Fruit fly (Drosophila melanogaster) whole organism, embryonic: Measurements from ENCODE around the gene UQCR-14L.

Experiments
- ATbp ChIP-seq: fragments of 200-800 bp; sonication (Bioruptor generic); optimal IDR thresholded peaks from 2 replicates; lab custom pipeline; 2017; ENCODE audit warnings: missing biosample characterization, mild to moderate bottlenecking, missing genetic modification characterization, missing genetic modification reagents
- CG12744 ChIP-seq: fragments of 200-800 bp; sonication (Bioruptor generic); optimal IDR thresholded peaks from 2 replicates; lab custom pipeline; 2016; ENCODE audit warnings: missing biosample characterization, missing genetic modification characterization
- CG13287 ChIP-seq: fragments of 200-800 bp; sonication (Bioruptor generic); IDR thresholded peaks from 2 replicates; pipeline ENCODE4 v1.3.6; 2022; ENCODE audit warnings: missing biosample characterization, missing genetic modification characterization; ENCODE audit not compliant: partially characterized antibody
- CG13424 ChIP-seq: fragments of 200-800 bp; sonication (Bioruptor generic); optimal IDR thresholded peaks from 2 replicates; lab custom pipeline; 2019; ENCODE audit warnings: missing biosample characterization, mild to moderate bottlenecking, missing genetic modification characterization, moderate library complexity
- CG17568 ChIP-seq: fragments of 200-800 bp; sonication (Bioruptor generic); optimal IDR thresholded peaks from 2 replicates; lab custom pipeline; 2018; ENCODE audit warnings: missing biosample characterization, mild to moderate bottlenecking, missing genetic modification characterization, moderate library complexity
- CG2712 ChIP-seq: fragments of 200-800 bp; optimal IDR thresholded peaks from 3 replicates; lab custom pipeline; 2019; ENCODE audit warnings: missing biosample characterization, mild to moderate bottlenecking, missing genetic modification characterization, moderate library complexity
- CG3163 ChIP-seq: fragments of 200-800 bp; sonication (Bioruptor generic); optimal IDR thresholded peaks from 3 replicates; lab custom pipeline; 2016; ENCODE audit warnings: missing biosample characterization, missing genetic modification characterization
- CG34422 ChIP-seq: fragments of 200-800 bp; sonication (Bioruptor generic); IDR thresholded peaks from 3 replicates; pipeline ENCODE4 v1.3.6; 2022; ENCODE audit warnings: missing biosample characterization, missing genetic modification characterization
- CG3838 ChIP-seq: fragments of 200-800 bp; sonication (Bioruptor generic); optimal IDR thresholded peaks from 3 replicates; lab custom pipeline; 2016; ENCODE audit warnings: missing biosample characterization, missing genetic modification characterization
- CG6175 ChIP-seq: fragments of 200-800 bp; sonication (Bioruptor generic); IDR thresholded peaks from 3 replicates; pipeline ENCODE4 v1.3.6; 2022; ENCODE audit warnings: missing biosample characterization, missing genetic modification characterization
- CG6654 ChIP-seq: fragments of 200-800 bp; sonication (Bioruptor generic); optimal IDR thresholded peaks from 2 replicates; lab custom pipeline; 2017; ENCODE audit warnings: missing biosample characterization, mild to moderate bottlenecking, missing genetic modification characterization
- CG6791 ChIP-seq: fragments of 200-800 bp; sonication (Bioruptor generic); IDR thresholded peaks from 3 replicates; pipeline ENCODE4 v1.3.6; 2022; ENCODE audit warnings: missing biosample characterization, missing genetic modification characterization; ENCODE audit not compliant: partially characterized antibody
- CG7963 ChIP-seq: fragments of 200-800 bp; sonication (Bioruptor generic); IDR thresholded peaks from 3 replicates; pipeline ENCODE4 v1.3.6; 2022; ENCODE audit warnings: missing biosample characterization, missing genetic modification characterization; ENCODE audit not compliant: partially characterized antibody
- CG7987 ChIP-seq: fragments of 200-800 bp; sonication (Bioruptor generic); optimal IDR thresholded peaks from 2 replicates; lab custom pipeline; 2018; ENCODE audit warnings: missing biosample characterization, mild to moderate bottlenecking, missing genetic modification characterization, moderate library complexity
- CG8089 ChIP-seq: fragments of 200-800 bp; sonication (Bioruptor generic); optimal IDR thresholded peaks from 3 replicates; lab custom pipeline; 2016; ENCODE audit warnings: missing biosample characterization, missing genetic modification characterization
- CG8281 ChIP-seq: fragments of 200-800 bp; sonication (Bioruptor generic); optimal IDR thresholded peaks from 2 replicates; lab custom pipeline; 2018; ENCODE audit warnings: missing biosample characterization, mild to moderate bottlenecking, missing genetic modification characterization, moderate library complexity
- Camta ChIP-seq: fragments of 200-800 bp; sonication (Bioruptor generic); optimal IDR thresholded peaks from 2 replicates; lab custom pipeline; 2016; ENCODE audit warnings: missing biosample characterization, missing genetic modification characterization
- CkIIα-i1 ChIP-seq: fragments of 200-800 bp; sonication (Bioruptor generic); IDR thresholded peaks from 2 replicates; pipeline ENCODE4 v1.3.6; 2022; ENCODE audit warnings: missing biosample characterization, missing genetic modification characterization
- Dbx ChIP-seq: fragments of 200-800 bp; sonication (Bioruptor generic); IDR thresholded peaks from 3 replicates; pipeline ENCODE4 v1.3.6; 2022; ENCODE audit warnings: missing biosample characterization, missing genetic modification characterization
- Deaf1 ChIP-seq: fragments of 200-800 bp; optimal IDR thresholded peaks from 3 replicates; lab custom pipeline; 2019; ENCODE audit warnings: missing biosample characterization, mild to moderate bottlenecking, missing genetic modification characterization, moderate library complexity
- Dek ChIP-seq: fragments of 200-800 bp; sonication (Bioruptor generic); optimal IDR thresholded peaks from 3 replicates; lab custom pipeline; 2019; ENCODE audit warnings: missing biosample characterization, mild to moderate bottlenecking, missing genetic modification characterization, moderate library complexity
- Dip3 ChIP-seq: fragments of 200-800 bp; sonication (Bioruptor generic); optimal IDR thresholded peaks from 3 replicates; lab custom pipeline; 2016; ENCODE audit warnings: missing biosample characterization, missing genetic modification characterization
- Drgx ChIP-seq: fragments of 200-800 bp; sonication (Bioruptor generic); IDR thresholded peaks from 2 replicates; pipeline ENCODE4 v1.3.6; 2022; ENCODE audit warnings: missing biosample characterization, missing genetic modification characterization
- HmgD ChIP-seq: fragments of 200-800 bp; sonication (Bioruptor generic); optimal IDR thresholded peaks from 3 replicates; lab custom pipeline; 2016; ENCODE audit warnings: missing biosample characterization, missing genetic modification characterization
- MESR4 ChIP-seq: fragments of 200-800 bp; sonication (Bioruptor generic); optimal IDR thresholded peaks from 2 replicates; lab custom pipeline; 2018; ENCODE audit warnings: missing biosample characterization, mild to moderate bottlenecking, missing genetic modification characterization, moderate library complexity
- Med ChIP-seq: fragments of 200-800 bp; sonication (Bioruptor generic); peaks from one replicate; lab custom pipeline; 2016; ENCODE audit warnings: missing biosample characterization, missing genetic modification characterization, mild to moderate bottlenecking, inconsistent platforms, moderate library complexity
- Nf-YB ChIP-seq: fragments of 200-800 bp; sonication (Bioruptor generic); optimal IDR thresholded peaks from 3 replicates; lab custom pipeline; 2019; ENCODE audit warnings: missing biosample characterization, mild to moderate bottlenecking, missing genetic modification characterization, moderate library complexity
- Poxn ChIP-seq: fragments of 200-800 bp; sonication (Bioruptor generic); IDR thresholded peaks from 2 replicates; pipeline ENCODE4 v1.3.6; 2022; ENCODE audit warnings: missing biosample characterization, missing genetic modification characterization
- Sin3A ChIP-seq: fragments of >200 bp; optimal IDR thresholded peaks from 2 replicates; lab custom pipeline; 2018
- Sry-β ChIP-seq: fragments of 200-800 bp; sonication (Bioruptor generic); optimal IDR thresholded peaks from 2 replicates; lab custom pipeline; 2018; ENCODE audit warnings: missing biosample characterization, mild to moderate bottlenecking, missing genetic modification characterization, moderate library complexity
- Usf ChIP-seq: fragments of 200-800 bp; sonication (Bioruptor generic); optimal IDR thresholded peaks from 2 replicates; lab custom pipeline; 2017; ENCODE audit warnings: missing genotype, missing biosample characterization, missing genetic modification characterization
- ab ChIP-seq: fragments of 200-800 bp; sonication (Bioruptor generic); optimal IDR thresholded peaks from 2 replicates; lab custom pipeline; 2016; ENCODE audit warnings: missing biosample characterization, missing genetic modification characterization
- bcd ChIP-seq: fragments of 200-800 bp; sonication (Bioruptor generic); optimal IDR thresholded peaks from 2 replicates; lab custom pipeline; 2017; ENCODE audit warnings: missing biosample characterization, mild to moderate bottlenecking, missing genetic modification characterization
- ci ChIP-seq: fragments of 200-800 bp; sonication (Bioruptor generic); IDR thresholded peaks from 3 replicates; pipeline ENCODE4 v1.3.6; 2022; ENCODE audit warnings: missing biosample characterization, missing genetic modification characterization
- dmrt99B ChIP-seq: fragments of 200-800 bp; sonication (Bioruptor generic); optimal IDR thresholded peaks from 2 replicates; lab custom pipeline; 2018; ENCODE audit warnings: missing biosample characterization, mild to moderate bottlenecking, missing genetic modification characterization, moderate library complexity
- esg ChIP-seq: fragments of 200-800 bp; sonication (Bioruptor generic); conservative IDR thresholded peaks from 2 replicates; pipeline ENCODE4 v1.3.6; 2022; ENCODE audit warnings: missing biosample characterization, missing genetic modification characterization
- ind ChIP-seq: fragments of 200-800 bp; sonication (Bioruptor generic); optimal IDR thresholded peaks from 3 replicates; lab custom pipeline; 2016; ENCODE audit warnings: missing biosample characterization, missing genetic modification characterization
- knrl ChIP-seq: fragments of 200-800 bp; sonication (Bioruptor generic); IDR thresholded peaks from 3 replicates; pipeline ENCODE4 v1.3.6; 2022; ENCODE audit warnings: missing biosample characterization, missing genetic modification characterization; ENCODE audit not compliant: partially characterized antibody
- mirr ChIP-seq: fragments of 200-800 bp; sonication (Bioruptor generic); optimal IDR thresholded peaks from 3 replicates; lab custom pipeline; 2018; ENCODE audit warnings: missing biosample characterization, mild to moderate bottlenecking, missing genetic modification characterization
- nau ChIP-seq: fragments of 200-800 bp; sonication (Bioruptor generic); optimal IDR thresholded peaks from 3 replicates; lab custom pipeline; 2017; ENCODE audit warnings: missing biosample characterization, mild to moderate bottlenecking, missing genetic modification characterization, missing genetic modification reagents
- otp ChIP-seq: fragments of 200-800 bp; sonication (Bioruptor generic); IDR thresholded peaks from 3 replicates; pipeline ENCODE4, ENCODE4 v1.3.6; 2022; ENCODE audit warnings: missing biosample characterization, missing genetic modification characterization
- pfk ChIP-seq: fragments of 200-800 bp; sonication (Bioruptor generic); optimal IDR thresholded peaks from 2 replicates; lab custom pipeline; 2018; ENCODE audit warnings: missing biosample characterization, mild to moderate bottlenecking, missing genetic modification characterization, moderate library complexity
- schlank ChIP-seq: fragments of 200-800 bp; sonication (Bioruptor generic); optimal IDR thresholded peaks from 2 replicates; lab custom pipeline; 2018; ENCODE audit warnings: missing biosample characterization, mild to moderate bottlenecking, missing genetic modification characterization
- sd ChIP-seq: fragments of 200-800 bp; sonication (Bioruptor generic); optimal IDR thresholded peaks from 3 replicates; lab custom pipeline; 2018; ENCODE audit warnings: missing biosample characterization, mild to moderate bottlenecking, missing genetic modification characterization, moderate library complexity
- slp2 ChIP-seq: fragments of 200-800 bp; sonication (Bioruptor generic); optimal IDR thresholded peaks from 2 replicates; lab custom pipeline; 2016; ENCODE audit warnings: missing biosample characterization, missing genetic modification characterization
- tap ChIP-seq: fragments of 200-800 bp; optimal IDR thresholded peaks from 3 replicates; lab custom pipeline; 2019; ENCODE audit warnings: missing biosample characterization, mild to moderate bottlenecking, missing genetic modification characterization, moderate library complexity
- tin ChIP-seq: fragments of 200-800 bp; sonication (Bioruptor generic); optimal IDR thresholded peaks from 3 replicates; lab custom pipeline; 2016; ENCODE audit warnings: missing biosample characterization, missing genetic modification characterization
- wor ChIP-seq: fragments of 200-800 bp; sonication (Bioruptor generic); IDR thresholded peaks from 2 replicates; pipeline ENCODE4 v1.3.6; 2022; ENCODE audit warnings: missing biosample characterization, missing genetic modification characterization
- zen ChIP-seq: fragments of 200-800 bp; sonication (Bioruptor generic); optimal IDR thresholded peaks from 3 replicates; lab custom pipeline; 2018; ENCODE audit warnings: missing biosample characterization, mild to moderate bottlenecking, missing genetic modification characterization, moderate library complexity

UQCR-14L gene

dm6 chr3R:28336046-28336771, 42.4 kb downstream of the UQCR-14L start, which contains the start of gene larp (continued):
- peak; percentile 68 for TF ChIP-seq esg (GFP tag; lab: Robert Waterston, UW)
- TF ChIP-seq CG2712, result peak; percentile 67
- TF ChIP-seq MESR4, result peak; percentile 87
- TF ChIP-seq CG17568 (GFP tag; lab: Kevin White, UChicago), result no peak
- TF ChIP-seq CG6654 (GFP tag; lab: Kevin White, UChicago), result no peak
- peak; percentile 49 for TF ChIP-seq Dek (tag; lab: Kevin White, UChicago)
- TF ChIP-seq nau, result no peak
- peak; percentile 64; the same call in 2 of the 3 replicates for TF ChIP-seq otp
- TF ChIP-seq ind (GFP tag; lab: Kevin White, UChicago), result peak; percentile 73
- no peak for TF ChIP-seq Deaf1 (tag; lab: Kevin White, UChicago)
- peak; percentile 52 for TF ChIP-seq Sry-β (GFP tag; lab: Kevin White, UChicago)
- peak; percentile 69; the same call in 2 of the 3 replicates for TF ChIP-seq ci (GFP tag; lab: Robert Waterston, UW)
- TF ChIP-seq CG6791 (GFP tag; lab: Robert Waterston, UW), result peak; percentile 96
- no peak for TF ChIP-seq mirr
- TF ChIP-seq Drgx (GFP tag; lab: Robert Waterston, UW), result peak; percentile 50; the same call in 1 of the 2 replicates
- no peak for TF ChIP-seq ATbp (GFP tag; lab: Kevin White, UChicago)
- no peak for TF ChIP-seq HmgD (GFP tag; lab: Kevin White, UChicago)
- TF ChIP-seq Nf-YB (GFP tag; lab: Kevin White, UChicago), result no peak
- peak; percentile 94 for TF ChIP-seq Med (GFP tag; lab: Kevin White, UChicago)
- peak; percentile 53 for TF ChIP-seq bcd (GFP tag; lab: Kevin White, UChicago)
- TF ChIP-seq CG6175 (GFP tag; lab: Robert Waterston, UW), result peak; percentile 59; the same call in 1 of the 3 replicates
- TF ChIP-seq Camta (GFP tag; lab: Kevin White, UChicago), result peak; percentile 45
- TF ChIP-seq Dbx (GFP tag; lab: Robert Waterston, UW), result peak; percentile 84
- TF ChIP-seq CG8089, result peak; percentile 35
- peak; percentile 78 for TF ChIP-seq CG34422 (GFP tag; lab: Robert Waterston, UW)
- TF ChIP-seq CG8281 (tag; lab: Kevin White, UChicago), result no peak
- TF ChIP-seq tin, result peak; percentile 72
- no peak for TF ChIP-seq CkIIα-i1 (GFP tag; lab: Robert Waterston, UW)
- TF ChIP-seq Usf, result peak; percentile 53
- TF ChIP-seq zen (tag; lab: Kevin White, UChicago), result peak; percentile 20
- no peak for TF ChIP-seq pfk (GFP tag; lab: Kevin White, UChicago)
- peak; percentile 71 for TF ChIP-seq CG13424 (tag; lab: Kevin White, UChicago)
- no peak for TF ChIP-seq tap
- peak; percentile 18 for TF ChIP-seq slp2 (GFP tag; lab: Kevin White, UChicago)
- TF ChIP-seq CG3838 (GFP tag; lab: Kevin White, UChicago), result peak; percentile 23
- peak; percentile 3 for TF ChIP-seq CG3163 (GFP tag; lab: Kevin White, UChicago)
- TF ChIP-seq Dip3, result peak; percentile 69
- no peak for TF ChIP-seq CG7987 (GFP tag; lab: Kevin White, UChicago)
- TF ChIP-seq knrl (GFP tag; lab: Robert Waterston, UW), result peak; percentile 97
- peak; percentile 94 for TF ChIP-seq CG7963 (GFP tag; lab: Robert Waterston, UW)
- peak; percentile 23 for TF ChIP-seq sd
- TF ChIP-seq Poxn (GFP tag; lab: Robert Waterston, UW), result 0 out of 2 replicates have a peak, but pooled peaks have one; percentile 51
- TF ChIP-seq dmrt99B (tag; lab: Kevin White, UChicago), result peak; percentile 47
- peak; percentile 54; the same call in 1 of the 2 replicates for TF ChIP-seq wor (GFP tag; lab: Robert Waterston, UW)
- TF ChIP-seq ab (GFP tag; lab: Kevin White, UChicago), result no peak
- TF ChIP-seq Sin3A, result peak; percentile 63
- no peak for TF ChIP-seq schlank (tag; lab: Kevin White, UChicago)
- TF ChIP-seq CG12744 (GFP tag; lab: Kevin White, UChicago), result peak; percentile 40
- peak; percentile 92 for TF ChIP-seq CG13287 (GFP tag; lab: Robert Waterston, UW)
